Fruit fly (Drosophila melanogaster) whole organism, embryonic: ENCODE results near the gene CG34293.

Source experiments
- CG11560 ChIP-seq: fragments of 200-800 bp; sonication (Bioruptor generic); IDR thresholded peaks from 3 replicates; pipeline ENCODE4 v1.3.6; 2022; ENCODE audit warnings: missing biosample characterization, missing genetic modification characterization
- CG1233 ChIP-seq: fragments of 200-800 bp; sonication (Bioruptor generic); optimal IDR thresholded peaks from 4 replicates; lab custom pipeline; 2018; ENCODE audit warnings: missing biosample characterization, mild to moderate bottlenecking, missing genetic modification characterization
- CG13287 ChIP-seq: fragments of 200-800 bp; sonication (Bioruptor generic); IDR thresholded peaks from 2 replicates; pipeline ENCODE4 v1.3.6; 2022; ENCODE audit warnings: missing biosample characterization, missing genetic modification characterization; ENCODE audit not compliant: partially characterized antibody
- CG13296 ChIP-seq: fragments of 200-800 bp; sonication (Bioruptor generic); optimal IDR thresholded peaks from 3 replicates; lab custom pipeline; 2018; ENCODE audit warnings: missing biosample characterization, mild to moderate bottlenecking, missing genetic modification characterization
- CG13424 ChIP-seq: fragments of 200-800 bp; sonication (Bioruptor generic); optimal IDR thresholded peaks from 2 replicates; lab custom pipeline; 2019; ENCODE audit warnings: missing biosample characterization, mild to moderate bottlenecking, missing genetic modification characterization, moderate library complexity
- CG17385 ChIP-seq: fragments of 200-800 bp; sonication (Bioruptor generic); optimal IDR thresholded peaks from 3 replicates; lab custom pipeline; 2018; ENCODE audit warnings: missing biosample characterization, mild to moderate bottlenecking, missing genetic modification characterization
- CG17829 ChIP-seq: fragments of 200-800 bp; optimal IDR thresholded peaks from 2 replicates; lab custom pipeline; 2019; ENCODE audit warnings: missing biosample characterization, mild to moderate bottlenecking, missing genetic modification characterization, moderate library complexity
- CG1832 ChIP-seq: fragments of 200-800 bp; sonication (Bioruptor generic); optimal IDR thresholded peaks from 2 replicates; lab custom pipeline; 2017; ENCODE audit warnings: missing biosample characterization, mild to moderate bottlenecking, missing genetic modification characterization, inconsistent platforms
- CG30403 ChIP-seq: fragments of 200-800 bp; sonication (Bioruptor generic); optimal IDR thresholded peaks from 3 replicates; lab custom pipeline; 2016; ENCODE audit warnings: missing biosample characterization, missing genetic modification characterization
- CG3065 ChIP-seq: fragments of 200-800 bp; sonication (Bioruptor generic); optimal IDR thresholded peaks from 2 replicates; lab custom pipeline; 2016; ENCODE audit warnings: missing biosample characterization, missing genetic modification characterization
- CG3163 ChIP-seq: fragments of 200-800 bp; sonication (Bioruptor generic); optimal IDR thresholded peaks from 3 replicates; lab custom pipeline; 2016; ENCODE audit warnings: missing biosample characterization, missing genetic modification characterization
- CG3281 ChIP-seq: fragments of 200-800 bp; sonication (Bioruptor generic); optimal IDR thresholded peaks from 3 replicates; lab custom pipeline; 2017; ENCODE audit warnings: missing biosample characterization, mild to moderate bottlenecking, missing genetic modification characterization
- CG34376 ChIP-seq: fragments of 200-800 bp; sonication (Bioruptor generic); optimal IDR thresholded peaks from 2 replicates; lab custom pipeline; 2018; ENCODE audit warnings: missing biosample characterization, mild to moderate bottlenecking, missing genetic modification characterization
- CG34422 ChIP-seq: fragments of 200-800 bp; sonication (Bioruptor generic); IDR thresholded peaks from 3 replicates; pipeline ENCODE4 v1.3.6; 2022; ENCODE audit warnings: missing biosample characterization, missing genetic modification characterization
- CG42726 ChIP-seq: fragments of 200-800 bp; sonication (Bioruptor generic); IDR thresholded peaks from 2 replicates; pipeline ENCODE4 v1.3.6; 2022; ENCODE audit warnings: missing biosample characterization, missing genetic modification characterization; ENCODE audit not compliant: partially characterized antibody
- CG4617 ChIP-seq: fragments of 200-800 bp; sonication (Bioruptor generic); optimal IDR thresholded peaks from 3 replicates; lab custom pipeline; 2016; ENCODE audit warnings: missing biosample characterization, missing genetic modification characterization, borderline replicate concordance
- CG6175 ChIP-seq: fragments of 200-800 bp; sonication (Bioruptor generic); IDR thresholded peaks from 3 replicates; pipeline ENCODE4 v1.3.6; 2022; ENCODE audit warnings: missing biosample characterization, missing genetic modification characterization
- CG7928 ChIP-seq: fragments of 200-800 bp; sonication (Bioruptor generic); optimal IDR thresholded peaks from 2 replicates; lab custom pipeline; 2017; ENCODE audit warnings: missing biosample characterization, mild to moderate bottlenecking, missing genetic modification characterization
- CG8478 ChIP-seq: fragments of >200 bp; optimal IDR thresholded peaks from 2 replicates; lab custom pipeline; 2018
- CG9437 ChIP-seq: fragments of 200-800 bp; sonication (Bioruptor generic); optimal IDR thresholded peaks from 2 replicates; lab custom pipeline; 2018; ENCODE audit warnings: missing biosample characterization, mild to moderate bottlenecking, missing genetic modification characterization
- CG9797 ChIP-seq: fragments of 200-800 bp; sonication (Bioruptor generic); optimal IDR thresholded peaks from 3 replicates; lab custom pipeline; 2018; ENCODE audit warnings: missing biosample characterization, mild to moderate bottlenecking, missing genetic modification characterization
- Chrac-16 ChIP-seq: fragments of 200-800 bp; sonication (Bioruptor generic); optimal IDR thresholded peaks from 3 replicates; lab custom pipeline; 2016; ENCODE audit warnings: missing biosample characterization, missing genetic modification characterization
- CoRest ChIP-seq: fragments of 200-800 bp; sonication (Bioruptor generic); optimal IDR thresholded peaks from 3 replicates; lab custom pipeline; 2018; ENCODE audit warnings: missing biosample characterization, mild to moderate bottlenecking, missing genetic modification characterization, moderate library complexity
- Dek ChIP-seq: fragments of 200-800 bp; sonication (Bioruptor generic); optimal IDR thresholded peaks from 3 replicates; lab custom pipeline; 2019; ENCODE audit warnings: missing biosample characterization, mild to moderate bottlenecking, missing genetic modification characterization, moderate library complexity
- Dll ChIP-seq: fragments of 200-800 bp; sonication (Bioruptor generic); IDR thresholded peaks from 4 replicates; pipeline ENCODE4 v1.3.6; 2022; ENCODE audit warnings: missing biosample characterization, missing genetic modification characterization; ENCODE audit not compliant: partially characterized antibody
- Hr78 ChIP-seq, 2 experiments: fragments of 200-800 bp in 1 of 2; fragments of >200 bp in 1 of 2; sonication (Bioruptor generic) in 1 of 2; optimal IDR thresholded peaks; 2 replicates each; lab custom pipeline; 2017 to 2019; ENCODE audit warnings: missing biosample characterization in 2 of 2, missing genetic modification characterization in 2 of 2, mild to moderate bottlenecking in 1 of 2, moderate library complexity in 1 of 2
- Kr ChIP-seq: fragments of 200-800 bp; sonication (Bioruptor generic); optimal IDR thresholded peaks from 2 replicates; lab custom pipeline; 2017; ENCODE audit warnings: missing biosample characterization, mild to moderate bottlenecking, missing genetic modification characterization
- Lpt ChIP-seq: fragments of >200 bp; optimal IDR thresholded peaks from 2 replicates; lab custom pipeline; 2018; ENCODE audit warnings: missing biosample characterization, missing genetic modification characterization
- MESR4 ChIP-seq: fragments of 200-800 bp; sonication (Bioruptor generic); optimal IDR thresholded peaks from 2 replicates; lab custom pipeline; 2018; ENCODE audit warnings: missing biosample characterization, mild to moderate bottlenecking, missing genetic modification characterization, moderate library complexity
- Mad ChIP-seq: fragments of 200-800 bp; sonication (Bioruptor generic); optimal IDR thresholded peaks from 2 replicates; lab custom pipeline; 2016; ENCODE audit warnings: missing biosample characterization, missing genetic modification characterization
- Myb ChIP-seq: fragments of 200-800 bp; sonication (Bioruptor generic); optimal IDR thresholded peaks from 2 replicates; lab custom pipeline; 2016; ENCODE audit warnings: missing biosample characterization, missing genetic modification characterization
- Oaz ChIP-seq: fragments of 200-800 bp; sonication (Bioruptor generic); IDR thresholded peaks from 2 replicates; pipeline ENCODE4 v1.3.6; 2022; ENCODE audit warnings: missing biosample characterization, missing genetic modification characterization
- Oli ChIP-seq: fragments of 200-800 bp; sonication (Bioruptor generic); optimal IDR thresholded peaks from 2 replicates; lab custom pipeline; 2018; ENCODE audit warnings: missing biosample characterization, mild to moderate bottlenecking, missing genetic modification characterization, moderate library complexity
- Ravus ChIP-seq: fragments of 200-800 bp; sonication (Bioruptor generic); IDR thresholded peaks from 2 replicates; pipeline ENCODE4 v1.3.6; 2022; ENCODE audit warnings: missing biosample characterization, missing genetic modification characterization
- abd-A ChIP-seq: fragments of 200-800 bp; sonication (Bioruptor generic); optimal IDR thresholded peaks from 3 replicates; lab custom pipeline; 2019; ENCODE audit warnings: missing biosample characterization, mild to moderate bottlenecking, missing genetic modification characterization, moderate library complexity
- bab2 ChIP-seq: fragments of 200-800 bp; sonication (Bioruptor generic); optimal IDR thresholded peaks from 2 replicates; lab custom pipeline; 2016; ENCODE audit warnings: missing biosample characterization, missing genetic modification characterization
- br ChIP-seq: fragments of >200 bp; optimal IDR thresholded peaks from 2 replicates; lab custom pipeline; 2017
- chinmo ChIP-seq: fragments of 200-800 bp; sonication (Bioruptor generic); IDR thresholded peaks from 4 replicates; pipeline ENCODE4 v1.3.6; 2022; ENCODE audit warnings: missing biosample characterization, missing genetic modification characterization; ENCODE audit not compliant: partially characterized antibody
- ci ChIP-seq: fragments of 200-800 bp; sonication (Bioruptor generic); IDR thresholded peaks from 3 replicates; pipeline ENCODE4 v1.3.6; 2022; ENCODE audit warnings: missing biosample characterization, missing genetic modification characterization
- dan ChIP-seq: fragments of 200-800 bp; sonication (Bioruptor generic); IDR thresholded peaks from 2 replicates; pipeline ENCODE4 v1.3.6; 2022; ENCODE audit warnings: missing biosample characterization, missing genetic modification characterization
- hbn ChIP-seq: fragments of 200-800 bp; sonication (Bioruptor generic); IDR thresholded peaks from 2 replicates; pipeline ENCODE4 v1.3.6; 2022; ENCODE audit warnings: missing biosample characterization, missing genetic modification characterization; ENCODE audit not compliant: partially characterized antibody
- odd ChIP-seq: fragments of 200-800 bp; sonication (Bioruptor generic); optimal IDR thresholded peaks from 2 replicates; lab custom pipeline; 2017; ENCODE audit warnings: missing biosample characterization, mild to moderate bottlenecking, missing genetic modification characterization
- pfk ChIP-seq: fragments of 200-800 bp; sonication (Bioruptor generic); optimal IDR thresholded peaks from 2 replicates; lab custom pipeline; 2018; ENCODE audit warnings: missing biosample characterization, mild to moderate bottlenecking, missing genetic modification characterization, moderate library complexity
- pho ChIP-seq: fragments of 200-800 bp; sonication (Bioruptor generic); optimal IDR thresholded peaks from 2 replicates; lab custom pipeline; 2016; ENCODE audit warnings: missing biosample characterization, missing genetic modification characterization
- row ChIP-seq: fragments of 200-800 bp; sonication (Bioruptor generic); IDR thresholded peaks from 3 replicates; pipeline ENCODE4 v1.3.6; 2022; ENCODE audit warnings: missing biosample characterization, missing genetic modification characterization
- sob ChIP-seq: fragments of 200-800 bp; sonication (Bioruptor generic); IDR thresholded peaks from 2 replicates; pipeline ENCODE4 v1.3.6; 2022; ENCODE audit warnings: missing biosample characterization, missing genetic modification characterization
- stc ChIP-seq: fragments of 200-800 bp; sonication (Bioruptor generic); IDR thresholded peaks from 2 replicates; pipeline ENCODE4 v1.3.6; 2022; ENCODE audit warnings: missing biosample characterization, missing genetic modification characterization
- tin ChIP-seq: fragments of 200-800 bp; sonication (Bioruptor generic); optimal IDR thresholded peaks from 3 replicates; lab custom pipeline; 2016; ENCODE audit warnings: missing biosample characterization, missing genetic modification characterization
- tio ChIP-seq: fragments of 200-800 bp; sonication (Bioruptor generic); optimal IDR thresholded peaks from 2 replicates; lab custom pipeline; 2017; ENCODE audit warnings: missing biosample characterization, missing genetic modification characterization, inconsistent platforms
- tna ChIP-seq: fragments of 200-800 bp; sonication (Bioruptor generic); IDR thresholded peaks from 2 replicates; pipeline ENCODE4 v1.3.6; 2022; ENCODE audit warnings: missing biosample characterization, missing genetic modification characterization; ENCODE audit not compliant: partially characterized antibody

CG34293 gene

DNA sequence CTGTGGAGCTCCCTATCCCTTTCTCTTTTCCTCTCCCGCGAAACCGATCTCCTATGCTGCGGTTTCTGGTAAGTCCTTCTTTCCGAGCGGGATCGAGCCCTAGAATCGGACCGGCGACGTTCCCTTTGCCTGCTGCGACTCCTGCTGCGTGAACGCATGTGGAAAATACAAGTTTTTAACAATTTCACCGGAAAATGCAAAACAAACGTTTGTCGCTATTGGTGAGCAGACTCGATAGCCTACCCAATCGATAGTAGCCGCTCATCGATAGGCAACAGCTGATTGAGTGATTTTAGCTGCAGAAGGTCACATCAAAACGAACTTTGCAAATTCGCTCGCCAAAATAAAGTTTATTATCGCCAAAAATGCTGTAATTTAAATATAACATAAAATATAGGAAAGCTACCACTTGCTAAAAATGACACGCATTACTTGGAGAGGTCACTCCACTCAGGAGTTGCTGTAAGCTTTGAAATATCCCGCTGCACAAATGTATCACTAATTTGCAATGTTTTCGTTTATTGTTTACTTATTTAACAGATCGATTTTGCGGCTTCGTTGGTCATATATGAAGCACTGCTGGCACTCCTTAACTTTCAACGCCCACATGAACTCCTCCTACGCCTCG is 48.8 kb downstream of the CG34293 start, which contains the start of the genes CG6066 and CG5880 (continued):
- TF ChIP-seq Hr78 (GFP tag; optimal IDR thresholded peaks at IDR 0.05; lab: Kevin White, UChicago) (peak in 1 of 2 experiments; percentile 21), CG9437 (no peak), chinmo (GFP tag; lab: Robert Waterston, UW) (peak; percentile 79; the same call in 1 of the 4 replicates), ci (GFP tag; lab: Robert Waterston, UW) (no peak), CG8478 (lab: Kevin White, UChicago) (no peak), CG17385 (no peak), br (no peak), MESR4 (GFP tag; lab: Kevin White, UChicago) (peak; percentile 63), CG42726 (GFP tag; lab: Robert Waterston, UW) (peak; percentile 58; the same call in 1 of the 2 replicates), tin (GFP tag; lab: Kevin White, UChicago) (no peak), tna (GFP tag; lab: Robert Waterston, UW) (peak; percentile 65), Chrac-16 (GFP tag; lab: Kevin White, UChicago) (no peak), CG1233 (GFP tag; lab: Kevin White, UChicago) (no peak), bab2 (no peak), CG4617 (GFP tag; lab: Kevin White, UChicago) (peak; percentile 67), sob (GFP tag; lab: Robert Waterston, UW) (no peak), CG13296 (GFP tag; lab: Kevin White, UChicago) (no peak), CG13287 (GFP tag; lab: Robert Waterston, UW) (peak; percentile 91), stc (GFP tag; lab: Robert Waterston, UW) (no peak), CG34376 (GFP tag; lab: Kevin White, UChicago) (no peak), CG30403 (GFP tag; lab: Kevin White, UChicago) (no peak), pfk (GFP tag; lab: Kevin White, UChicago) (no peak), Dll (GFP tag; lab: Robert Waterston, UW) (peak; percentile 90), CG34422 (GFP tag; lab: Robert Waterston, UW) (peak; percentile 84; the same call in 1 of the 3 replicates), Lpt (GFP tag; lab: Kevin White, UChicago) (no peak), CG3065 (GFP tag; lab: Kevin White, UChicago) (no peak), tio (no peak), Oli (no peak), abd-A (tag; lab: Kevin White, UChicago) (no peak), CG7928 (GFP tag; lab: Kevin White, UChicago) (no peak), Mad (no peak), hbn (GFP tag; lab: Robert Waterston, UW) (peak; percentile 73), Kr (GFP tag; lab: Kevin White, UChicago) (no peak), CoRest (tag; lab: Kevin White, UChicago) (no peak), CG1832 (peak; percentile 60), dan (GFP tag; lab: Robert Waterston, UW) (no peak), Oaz (GFP tag; lab: Robert Waterston, UW) (no peak), row (GFP tag; lab: Robert Waterston, UW) (0 out of 3 replicates have a peak, but pooled peaks have one; percentile 7), CG13424 (tag; lab: Kevin White, UChicago) (no peak), CG3281 (no peak), pho (GFP tag; lab: Kevin White, UChicago) (no peak), Dek (tag; lab: Kevin White, UChicago) (no peak), CG17829 (tag; lab: Kevin White, UChicago) (peak; percentile 6), odd (GFP tag; lab: Kevin White, UChicago) (no peak), CG3163 (GFP tag; lab: Kevin White, UChicago) (no peak), CG11560 (no peak), CG9797 (peak; percentile 80), Myb (GFP tag; lab: Kevin White, UChicago) (peak; percentile 29), Ravus (GFP tag; lab: Robert Waterston, UW) (no peak), CG6175 (GFP tag; lab: Robert Waterston, UW) (no peak)
